Fruit fly (Drosophila melanogaster) whole organism, embryonic: Measurements from ENCODE around the gene Sec3.

Experiments used
- Antp ChIP-seq: fragments of 200-800 bp; sonication (Bioruptor generic); optimal IDR thresholded peaks from 3 replicates; lab custom pipeline; 2016; ENCODE audit warnings: missing biosample characterization, missing genetic modification characterization
- Asciz ChIP-seq: fragments of 200-800 bp; sonication (Bioruptor generic); optimal IDR thresholded peaks from 2 replicates; lab custom pipeline; 2017; ENCODE audit warnings: missing biosample characterization, mild to moderate bottlenecking, missing genetic modification characterization, missing genetic modification reagents
- B-H1 ChIP-seq: fragments of 200-800 bp; sonication (Bioruptor generic); IDR thresholded peaks from 3 replicates; pipeline ENCODE4 v1.3.6; 2022; ENCODE audit warnings: missing biosample characterization, missing genetic modification characterization
- B-H2 ChIP-seq: fragments of 200-800 bp; sonication (Bioruptor generic); optimal IDR thresholded peaks from 2 replicates; lab custom pipeline; 2018; ENCODE audit warnings: missing biosample characterization, mild to moderate bottlenecking, missing genetic modification characterization
- CG10431 ChIP-seq: fragments of 200-800 bp; sonication (Bioruptor generic); optimal IDR thresholded peaks from 3 replicates; lab custom pipeline; 2018; ENCODE audit warnings: missing biosample characterization, mild to moderate bottlenecking, missing genetic modification characterization
- CG11560 ChIP-seq: fragments of 200-800 bp; sonication (Bioruptor generic); IDR thresholded peaks from 3 replicates; pipeline ENCODE4 v1.3.6; 2022; ENCODE audit warnings: missing biosample characterization, missing genetic modification characterization
- CG13287 ChIP-seq: fragments of 200-800 bp; sonication (Bioruptor generic); IDR thresholded peaks from 2 replicates; pipeline ENCODE4 v1.3.6; 2022; ENCODE audit warnings: missing biosample characterization, missing genetic modification characterization; ENCODE audit not compliant: partially characterized antibody
- CG14441 ChIP-seq: fragments of 200-800 bp; sonication (Bioruptor generic); IDR thresholded peaks from 2 replicates; pipeline ENCODE4 v1.3.6; 2022; ENCODE audit warnings: missing biosample characterization, missing genetic modification characterization
- CG14965 ChIP-seq: fragments of 200-800 bp; sonication (Bioruptor generic); optimal IDR thresholded peaks from 2 replicates; lab custom pipeline; 2016; ENCODE audit warnings: missing biosample characterization, missing genetic modification characterization, borderline replicate concordance
- CG17385 ChIP-seq: fragments of 200-800 bp; sonication (Bioruptor generic); optimal IDR thresholded peaks from 3 replicates; lab custom pipeline; 2018; ENCODE audit warnings: missing biosample characterization, mild to moderate bottlenecking, missing genetic modification characterization
- CG17612 ChIP-seq: fragments of 200-800 bp; sonication (Bioruptor generic); IDR thresholded peaks from 2 replicates; pipeline ENCODE4 v1.3.6; 2022; ENCODE audit warnings: missing biosample characterization, missing genetic modification characterization
- CG2199 ChIP-seq: fragments of 200-800 bp; sonication (Bioruptor generic); IDR thresholded peaks from 3 replicates; pipeline ENCODE4 v1.3.6; 2022; ENCODE audit warnings: missing biosample characterization, missing genetic modification characterization
- CG30431 ChIP-seq: fragments of 200-800 bp; sonication (Bioruptor generic); optimal IDR thresholded peaks from 2 replicates; lab custom pipeline; 2017; ENCODE audit warnings: missing biosample characterization, missing genetic modification characterization
- CG32767 ChIP-seq: fragments of 200-800 bp; sonication (Bioruptor generic); IDR thresholded peaks from 2 replicates; pipeline ENCODE4 v1.3.6; 2022; ENCODE audit warnings: missing biosample characterization, missing genetic modification characterization
- CG3281 ChIP-seq: fragments of 200-800 bp; sonication (Bioruptor generic); optimal IDR thresholded peaks from 3 replicates; lab custom pipeline; 2017; ENCODE audit warnings: missing biosample characterization, mild to moderate bottlenecking, missing genetic modification characterization
- CG4854 ChIP-seq: fragments of 200-800 bp; sonication (Bioruptor generic); optimal IDR thresholded peaks from 2 replicates; lab custom pipeline; 2016; ENCODE audit warnings: missing biosample characterization, missing genetic modification characterization, inconsistent platforms
- CG6175 ChIP-seq: fragments of 200-800 bp; sonication (Bioruptor generic); IDR thresholded peaks from 3 replicates; pipeline ENCODE4 v1.3.6; 2022; ENCODE audit warnings: missing biosample characterization, missing genetic modification characterization
- CG6765 ChIP-seq: fragments of 200-800 bp; sonication (Bioruptor generic); optimal IDR thresholded peaks from 3 replicates; lab custom pipeline; 2017; ENCODE audit warnings: missing biosample characterization, mild to moderate bottlenecking, missing genetic modification characterization
- CG7556 ChIP-seq: fragments of 200-800 bp; sonication (Bioruptor generic); optimal IDR thresholded peaks from 2 replicates; lab custom pipeline; 2017; ENCODE audit warnings: missing biosample characterization, mild to moderate bottlenecking, missing genetic modification characterization
- Dip2 ChIP-seq: fragments of 200-800 bp; sonication (Bioruptor generic); IDR thresholded peaks from 2 replicates; pipeline ENCODE4 v1.3.6; 2022; ENCODE audit warnings: missing biosample characterization, missing genetic modification characterization
- E2f2 ChIP-seq: fragments of 200-800 bp; sonication (Bioruptor generic); IDR thresholded peaks from 2 replicates; pipeline ENCODE4 v1.3.6; 2022; ENCODE audit warnings: missing biosample characterization, missing genetic modification characterization
- Fer1 ChIP-seq: fragments of 200-800 bp; sonication (Bioruptor generic); optimal IDR thresholded peaks from 2 replicates; lab custom pipeline; 2017; ENCODE audit warnings: missing biosample characterization, mild to moderate bottlenecking, missing genetic modification characterization
- GATAe ChIP-seq: fragments of 200-800 bp; sonication (Bioruptor generic); conservative IDR thresholded peaks from 2 replicates; pipeline ENCODE4 v1.3.6; 2022; ENCODE audit warnings: missing biosample characterization, missing genetic modification characterization
- Hand ChIP-seq: fragments of 200-800 bp; sonication (Bioruptor generic); optimal IDR thresholded peaks from 2 replicates; lab custom pipeline; 2017; ENCODE audit warnings: mild to moderate bottlenecking, missing biosample characterization, missing genetic modification reagents, missing genetic modification characterization
- Hsf ChIP-seq: fragments of 200-800 bp; sonication (Bioruptor generic); optimal IDR thresholded peaks from 3 replicates; lab custom pipeline; 2016; ENCODE audit warnings: missing biosample characterization, missing genetic modification characterization
- Kr ChIP-seq: fragments of 200-800 bp; sonication (Bioruptor generic); optimal IDR thresholded peaks from 2 replicates; lab custom pipeline; 2017; ENCODE audit warnings: missing biosample characterization, mild to moderate bottlenecking, missing genetic modification characterization
- MBD-R2 ChIP-seq: fragments of 200-800 bp; sonication (Bioruptor generic); IDR thresholded peaks from 2 replicates; pipeline ENCODE4 v1.3.6; 2022; ENCODE audit warnings: missing biosample characterization, missing genetic modification characterization
- Myb ChIP-seq: fragments of 200-800 bp; sonication (Bioruptor generic); optimal IDR thresholded peaks from 2 replicates; lab custom pipeline; 2016; ENCODE audit warnings: missing biosample characterization, missing genetic modification characterization
- Nf-YB ChIP-seq: fragments of 200-800 bp; sonication (Bioruptor generic); optimal IDR thresholded peaks from 3 replicates; lab custom pipeline; 2019; ENCODE audit warnings: missing biosample characterization, mild to moderate bottlenecking, missing genetic modification characterization, moderate library complexity
- NfI ChIP-seq: fragments of 200-800 bp; sonication (Bioruptor generic); optimal IDR thresholded peaks from 3 replicates; lab custom pipeline; 2018; ENCODE audit warnings: missing biosample characterization, mild to moderate bottlenecking, missing genetic modification characterization, moderate library complexity
- Optix ChIP-seq: fragments of 200-800 bp; sonication (Bioruptor generic); IDR thresholded peaks from 3 replicates; pipeline ENCODE4 v1.3.6; 2022; ENCODE audit warnings: missing biosample characterization, missing genetic modification characterization
- Rfx ChIP-seq: fragments of 200-800 bp; sonication (Bioruptor generic); IDR thresholded peaks from 2 replicates; pipeline ENCODE4 v1.3.6; 2022; ENCODE audit warnings: missing biosample characterization, missing genetic modification characterization
- Usf ChIP-seq: fragments of 200-800 bp; sonication (Bioruptor generic); optimal IDR thresholded peaks from 2 replicates; lab custom pipeline; 2017; ENCODE audit warnings: missing genotype, missing biosample characterization, missing genetic modification characterization
- bbx ChIP-seq: fragments of 200-800 bp; sonication (Bioruptor generic); IDR thresholded peaks from 2 replicates; pipeline ENCODE4 v1.3.6; 2022; ENCODE audit warnings: missing biosample characterization, missing genetic modification characterization; ENCODE audit not compliant: partially characterized antibody
- br ChIP-seq: fragments of >200 bp; optimal IDR thresholded peaks from 2 replicates; lab custom pipeline; 2017
- cad ChIP-seq: fragments of >200 bp; optimal IDR thresholded peaks from 2 replicates; lab custom pipeline; 2017; ENCODE audit warnings: missing biosample characterization, missing genetic modification characterization
- croc ChIP-seq: fragments of 200-800 bp; sonication (Bioruptor generic); conservative IDR thresholded peaks from 3 replicates; pipeline ENCODE4 v1.3.6; 2022; ENCODE audit warnings: missing biosample characterization, missing genetic modification characterization
- cwo ChIP-seq: fragments of 200-800 bp; sonication (Bioruptor generic); optimal IDR thresholded peaks from 3 replicates; lab custom pipeline; 2017; ENCODE audit warnings: missing biosample characterization, missing genetic modification characterization, mild to moderate bottlenecking, moderate library complexity, missing genetic modification reagents
- danr ChIP-seq: fragments of 200-800 bp; sonication (Bioruptor generic); IDR thresholded peaks from 2 replicates; pipeline ENCODE4 v1.3.6; 2022; ENCODE audit warnings: missing biosample characterization, missing genetic modification characterization
- dati ChIP-seq: fragments of 200-800 bp; sonication (Bioruptor generic); IDR thresholded peaks from 2 replicates; pipeline ENCODE4 v1.3.6; 2022; ENCODE audit warnings: missing biosample characterization, missing genetic modification characterization
- exex ChIP-seq: fragments of 200-800 bp; sonication (Bioruptor generic); optimal IDR thresholded peaks from 4 replicates; lab custom pipeline; 2018; ENCODE audit warnings: missing biosample characterization, mild to moderate bottlenecking, missing genetic modification characterization, moderate library complexity
- grn ChIP-seq: fragments of 200-800 bp; sonication (Bioruptor generic); optimal IDR thresholded peaks from 3 replicates; lab custom pipeline; 2017; ENCODE audit warnings: missing biosample characterization, missing genetic modification characterization
- gro ChIP-seq: fragments of 200-800 bp; sonication (Bioruptor generic); optimal IDR thresholded peaks from 2 replicates; lab custom pipeline; 2016; ENCODE audit warnings: missing biosample characterization, missing genetic modification characterization
- ham ChIP-seq: fragments of 200-800 bp; sonication (Bioruptor generic); IDR thresholded peaks from 2 replicates; pipeline ENCODE4 v1.3.6; 2022; ENCODE audit warnings: missing biosample characterization, missing genetic modification characterization
- jing ChIP-seq: fragments of 200-800 bp; sonication (Bioruptor generic); optimal IDR thresholded peaks from 2 replicates; lab custom pipeline; 2018; ENCODE audit warnings: missing biosample characterization, mild to moderate bottlenecking, missing genetic modification characterization
- jumu ChIP-seq: fragments of 200-800 bp; sonication (Bioruptor generic); optimal IDR thresholded peaks from 3 replicates; lab custom pipeline; 2016; ENCODE audit warnings: missing biosample characterization, missing genetic modification characterization
- kay ChIP-seq: fragments of 200-800 bp; sonication (Bioruptor generic); optimal IDR thresholded peaks from 2 replicates; lab custom pipeline; 2016; ENCODE audit warnings: missing biosample characterization, missing genetic modification characterization
- sd ChIP-seq: fragments of 200-800 bp; sonication (Bioruptor generic); optimal IDR thresholded peaks from 3 replicates; lab custom pipeline; 2018; ENCODE audit warnings: missing biosample characterization, mild to moderate bottlenecking, missing genetic modification characterization, moderate library complexity
- sens ChIP-seq: fragments of 200-800 bp; sonication (Bioruptor generic); peaks from one replicate; lab custom pipeline; 2016; ENCODE audit warnings: missing biosample characterization, missing genetic modification characterization
- shn ChIP-seq: fragments of 200-800 bp; sonication (Bioruptor generic); optimal IDR thresholded peaks from 3 replicates; lab custom pipeline; 2016; ENCODE audit warnings: missing biosample characterization, missing genetic modification characterization
- sug ChIP-seq: fragments of 200-800 bp; optimal IDR thresholded peaks from 2 replicates; lab custom pipeline; 2019; ENCODE audit warnings: missing biosample characterization, mild to moderate bottlenecking, missing genetic modification characterization, moderate library complexity
- ttk ChIP-seq: fragments of 200-800 bp; sonication (Bioruptor generic); IDR thresholded peaks from 2 replicates; pipeline ENCODE4 v2.1.2; 2022; ENCODE audit warnings: missing biosample characterization, missing genetic modification characterization

Gene Sec3

DNA sequence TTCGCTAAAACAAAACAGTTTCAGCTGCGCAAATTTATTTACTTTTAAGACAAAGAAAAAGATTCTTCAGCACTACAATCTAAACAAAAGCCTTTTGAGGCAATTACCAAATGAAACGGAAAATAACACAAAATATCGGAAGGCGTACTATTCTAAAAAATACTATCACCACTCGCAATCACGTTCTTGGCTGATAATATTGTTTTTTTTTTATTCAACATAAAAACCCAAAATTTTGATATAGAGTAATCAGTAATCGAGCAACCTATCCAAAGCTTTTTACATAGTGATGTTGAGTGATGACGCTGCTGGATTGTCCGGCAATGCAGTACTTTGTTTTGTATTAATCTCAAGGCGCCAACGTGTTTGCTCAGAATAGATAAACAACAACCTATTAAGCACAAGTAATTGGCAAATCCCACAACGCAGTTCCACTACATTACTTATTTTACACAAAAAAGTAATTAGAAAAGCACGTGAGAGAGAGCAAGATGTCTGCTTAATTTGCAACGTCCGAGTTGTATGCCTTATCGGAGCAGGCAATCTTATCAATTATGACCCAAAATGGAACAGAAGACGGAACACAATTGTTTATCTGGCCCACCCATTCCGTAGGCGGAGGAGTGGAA lies 6.1 kb upstream of the Sec3 start (continued):
- TF ChIP-seq br (lab: Kevin White, UChicago) (no peak), E2f2 (no peak), CG30431 (GFP tag; lab: Kevin White, UChicago) (no peak), croc (GFP tag; lab: Robert Waterston, UW) (no peak), sug (tag; lab: Kevin White, UChicago) (peak; percentile 60), Optix (GFP tag; lab: Robert Waterston, UW) (no peak), sd (tag; lab: Kevin White, UChicago) (no peak), GATAe (GFP tag; lab: Robert Waterston, UW) (no peak), CG10431 (no peak), exex (peak; percentile 90), cad (no peak), Kr (no peak), CG2199 (no peak), CG17385 (GFP tag; lab: Kevin White, UChicago) (peak; percentile 1), CG6765 (GFP tag; lab: Kevin White, UChicago) (no peak), Myb (no peak), ham (GFP tag; lab: Robert Waterston, UW) (no peak), B-H2 (no peak), cwo (GFP tag; lab: Kevin White, UChicago) (peak; percentile 79), CG6175 (GFP tag; lab: Robert Waterston, UW) (no peak), shn (GFP tag; lab: Kevin White, UChicago) (no peak), jing (GFP tag; lab: Kevin White, UChicago) (no peak), NfI (GFP tag; lab: Kevin White, UChicago) (no peak), sens (GFP tag; lab: Kevin White, UChicago) (peak; percentile 79), gro (GFP tag; lab: Kevin White, UChicago) (peak; percentile 7), danr (GFP tag; lab: Robert Waterston, UW) (no peak), Antp (GFP tag; lab: Kevin White, UChicago) (no peak), CG11560 (tag; lab: Robert Waterston, UW) (no peak), MBD-R2 (no peak), CG17612 (GFP tag; lab: Robert Waterston, UW) (no peak), Fer1 (GFP tag; lab: Kevin White, UChicago) (no peak), ttk (GFP tag; lab: Robert Waterston, UW) (no peak), bbx (GFP tag; lab: Robert Waterston, UW) (no peak), B-H1 (GFP tag; lab: Robert Waterston, UW) (no peak), CG7556 (GFP tag; lab: Kevin White, UChicago) (no peak), CG14965 (GFP tag; lab: Kevin White, UChicago) (no peak), Usf (GFP tag; lab: Kevin White, UChicago) (no peak), Hsf (GFP tag; lab: Kevin White, UChicago) (no peak), CG4854 (GFP tag; lab: Kevin White, UChicago) (no peak), Dip2 (GFP tag; lab: Robert Waterston, UW) (no peak), Nf-YB (GFP tag; lab: Kevin White, UChicago) (no peak), grn (GFP tag; lab: Kevin White, UChicago) (peak; percentile 51), CG32767 (GFP tag; lab: Robert Waterston, UW) (no peak), CG3281 (GFP tag; lab: Kevin White, UChicago) (no peak), Asciz (GFP tag; lab: Kevin White, UChicago) (peak; percentile 30), Hand (GFP tag; lab: Kevin White, UChicago) (no peak), CG14441 (GFP tag; lab: Robert Waterston, UW) (peak; percentile 51; the same call in 1 of the 2 replicates), kay (GFP tag; lab: Kevin White, UChicago) (no peak), dati (no peak), jumu (GFP tag; lab: Kevin White, UChicago) (no peak), Rfx (peak; percentile 33; the same call in 1 of the 2 replicates), CG13287 (no peak)
